Fruit fly (Drosophila melanogaster): Measurements from ENCODE around the gene x16.

The x16 gene

dm6 chr2L:6874526-6875198 lies 45.3 kb downstream of the x16 start, which contains the start of gene Nlg2 (continued):
- TF ChIP-seq CG2120 (GFP tag; optimal IDR thresholded peaks at IDR 0.05) (peak; percentile 32), CG10959 (GFP tag; IDR thresholded peaks at IDR 0.05) (no peak), YL-1 (GFP tag; optimal IDR thresholded peaks at IDR 0.05) (no peak), Ravus (GFP tag; IDR thresholded peaks at IDR 0.05) (no peak), CG10979 (tag; optimal IDR thresholded peaks at IDR 0.05) (peak; percentile 52), Neu2 (GFP tag; optimal IDR thresholded peaks at IDR 0.05; ENCODE audit: borderline replicate concordance) (no peak), lmd (GFP tag; IDR thresholded peaks at IDR 0.05) (no peak), CG11696 (GFP tag; IDR thresholded peaks at IDR 0.05) (no peak), mam (GFP tag; optimal IDR thresholded peaks at IDR 0.05) (no peak), CG8478 (optimal IDR thresholded peaks at IDR 0.05) (no peak), sc (optimal IDR thresholded peaks at IDR 0.05) (no peak), sc (GFP tag; optimal IDR thresholded peaks at IDR 0.05) (peak; percentile 35), H2.0 (GFP tag; IDR thresholded peaks at IDR 0.05) (no peak), CG4730 (GFP tag; IDR thresholded peaks at IDR 0.05) (no peak), CG7372 (GFP tag; IDR thresholded peaks at IDR 0.05) (no peak), CG11456 (GFP tag; IDR thresholded peaks at IDR 0.05) (no peak), CG5180 (GFP tag; optimal IDR thresholded peaks at IDR 0.05) (peak; percentile 57), Hr78 (GFP tag; optimal IDR thresholded peaks at IDR 0.05) (peak in 1 of 2 experiments; percentile 31), wek (GFP tag; optimal IDR thresholded peaks at IDR 0.05) (no peak), Chrac-16 (GFP tag; optimal IDR thresholded peaks at IDR 0.05) (peak; percentile 45), CG7271 (tag; optimal IDR thresholded peaks at IDR 0.05) (no peak), fd96Cb (tag; optimal IDR thresholded peaks at IDR 0.05) (peak; percentile 51), Blimp-1 (GFP tag; optimal IDR thresholded peaks at IDR 0.05) (peak; percentile 48), onecut (GFP tag; IDR thresholded peaks at IDR 0.05) (no peak), CG13123 (GFP tag; optimal IDR thresholded peaks at IDR 0.05) (no peak), CG7357 (GFP tag; IDR thresholded peaks at IDR 0.05) (no peak), Dfd (GFP tag; optimal IDR thresholded peaks at IDR 0.05) (no peak), CG4404 (GFP tag; IDR thresholded peaks at IDR 0.05) (no peak), ATbp (GFP tag; optimal IDR thresholded peaks at IDR 0.05) (peak; percentile 39), CoRest (tag; optimal IDR thresholded peaks at IDR 0.05) (peak; percentile 80), CG6689 (GFP tag; IDR thresholded peaks at IDR 0.05) (no peak), Dek (tag; optimal IDR thresholded peaks at IDR 0.05) (peak; percentile 48), sr (GFP tag; IDR thresholded peaks at IDR 0.05) (no peak), HLH3B (GFP tag; IDR thresholded peaks at IDR 0.05) (no peak), caup (GFP tag; optimal IDR thresholded peaks at IDR 0.05; ENCODE audit: severe bottlenecking) (peak; percentile 67), E2f1 (GFP tag; IDR thresholded peaks at IDR 0.05) (no peak), CG9215 (GFP tag; IDR thresholded peaks at IDR 0.05) (no peak), toy (GFP tag; IDR thresholded peaks at IDR 0.05) (no peak), CG17186 (GFP tag; optimal IDR thresholded peaks at IDR 0.05) (no peak), Fer2 (tag; optimal IDR thresholded peaks at IDR 0.05) (peak; percentile 23), Xrp1 (GFP tag; IDR thresholded peaks at IDR 0.05) (no peak), fd64A (GFP tag; optimal IDR thresholded peaks at IDR 0.05) (no peak), Eip74EF (GFP tag; optimal IDR thresholded peaks at IDR 0.05) (peak in 1 of 2 experiments; percentile 70), CG16863 (GFP tag; optimal IDR thresholded peaks at IDR 0.05) (no peak), CG4424 (GFP tag; optimal IDR thresholded peaks at IDR 0.05) (peak; percentile 52), dan (GFP tag; IDR thresholded peaks at IDR 0.05) (no peak), Dad (GFP tag; optimal IDR thresholded peaks at IDR 0.05) (no peak), Hand (GFP tag; optimal IDR thresholded peaks at IDR 0.05) (peak; percentile 72), dysf (GFP tag; IDR thresholded peaks at IDR 0.05) (peak; percentile 58; the same call in 2 of the 3 replicates), tin (GFP tag; optimal IDR thresholded peaks at IDR 0.05) (peak; percentile 37), ranshi (GFP tag; IDR thresholded peaks at IDR 0.05) (no peak)

All from whole organism, embryonic.